Worm (Caenorhabditis elegans) whole organism, late embryonic: ENCODE measurements around the gene clec-57.

Source experiments
- F13H6.1 ChIP-seq: sonication (generic microtip); optimal IDR thresholded peaks from 2 replicates; lab custom pipeline; 2016; ENCODE audit warnings: missing genetic modification characterization, missing compliant biosample characterization
- K09A11.1 ChIP-seq: sonication (generic microtip); optimal IDR thresholded peaks from 2 replicates; lab custom pipeline; 2017; ENCODE audit warnings: antibody characterized with exemption, mild to moderate bottlenecking, missing genetic modification characterization, missing compliant biosample characterization; ENCODE audit not compliant: insufficient read depth
- Y22D7AL.16 ChIP-seq: sonication (generic microtip); optimal IDR thresholded peaks from 2 replicates; lab custom pipeline; 2016; ENCODE audit warnings: missing genetic modification characterization, missing compliant biosample characterization
- ahr-1 ChIP-seq: sonication (generic microtip); optimal IDR thresholded peaks from 2 replicates; lab custom pipeline; 2016; ENCODE audit warnings: missing genetic modification characterization, missing compliant biosample characterization
- ceh-18 ChIP-seq: sonication (generic microtip); optimal IDR thresholded peaks from 2 replicates; lab custom pipeline; 2016; ENCODE audit warnings: missing genetic modification characterization, missing compliant biosample characterization
- ceh-19 ChIP-seq: fragments of 200-800 bp; sonication (Bioruptor generic); optimal IDR thresholded peaks from 2 replicates; lab custom pipeline; 2018; ENCODE audit warnings: mild to moderate bottlenecking, missing genetic modification characterization, missing compliant biosample characterization
- ceh-2 ChIP-seq: sonication (generic microtip); optimal IDR thresholded peaks from 2 replicates; lab custom pipeline; 2016; ENCODE audit warnings: missing genotype, missing genetic modification characterization, missing compliant biosample characterization
- ceh-22 ChIP-seq: sonication (generic microtip); optimal IDR thresholded peaks from 2 replicates; lab custom pipeline; 2017; ENCODE audit warnings: missing biosample characterization, missing genetic modification characterization
- ceh-24 ChIP-seq: sonication (generic microtip); optimal IDR thresholded peaks from 2 replicates; lab custom pipeline; 2016; ENCODE audit warnings: mild to moderate bottlenecking, missing genetic modification characterization, missing compliant biosample characterization
- ceh-31 ChIP-seq: sonication (generic microtip); optimal IDR thresholded peaks from 2 replicates; lab custom pipeline; 2016; ENCODE audit warnings: missing genetic modification characterization, missing compliant biosample characterization
- ceh-34 ChIP-seq: sonication (generic microtip); optimal IDR thresholded peaks from 2 replicates; lab custom pipeline; 2016; ENCODE audit warnings: mild to moderate bottlenecking, missing genetic modification characterization, missing compliant biosample characterization
- ceh-45 ChIP-seq: fragments of 200-800 bp; sonication (Bioruptor generic); IDR thresholded peaks from 2 replicates; pipeline ENCODE4 v1.3.6; 2022; ENCODE audit warnings: missing genetic modification reagents, missing genetic modification characterization, missing compliant biosample characterization
- ceh-6 ChIP-seq: fragments of 200-800 bp; sonication (Bioruptor generic); optimal IDR thresholded peaks from 2 replicates; lab custom pipeline; 2018; ENCODE audit warnings: mild to moderate bottlenecking, missing genetic modification characterization, missing compliant biosample characterization
- che-1 ChIP-seq: sonication (generic microtip); optimal IDR thresholded peaks from 2 replicates; lab custom pipeline; 2016; ENCODE audit warnings: mild to moderate bottlenecking, missing genetic modification characterization, missing compliant biosample characterization
- dve-1 ChIP-seq: sonication (generic microtip); optimal IDR thresholded peaks from 2 replicates; lab custom pipeline; 2017; ENCODE audit warnings: antibody characterized with exemption, mild to moderate bottlenecking, missing genetic modification characterization, missing compliant biosample characterization
- elt-2 ChIP-seq: sonication (generic microtip); optimal IDR thresholded peaks from 2 replicates; lab custom pipeline; 2016; ENCODE audit warnings: missing genetic modification reagents, missing genetic modification characterization, missing compliant biosample characterization
- elt-4 ChIP-seq: sonication (generic microtip); optimal IDR thresholded peaks from 2 replicates; lab custom pipeline; 2016; ENCODE audit warnings: missing genetic modification characterization, missing compliant biosample characterization
- fkh-10 ChIP-seq: fragments of 150-350 bp; optimal IDR thresholded peaks from 2 replicates; lab custom pipeline; 2014; ENCODE audit warnings: missing biosample characterization, missing genetic modification reagents, missing genetic modification characterization
- lim-6 ChIP-seq: sonication (generic microtip); optimal IDR thresholded peaks from 2 replicates; lab custom pipeline; 2016; ENCODE audit warnings: missing genetic modification characterization, missing compliant biosample characterization
- lin-11 ChIP-seq: fragments of 200-800 bp; sonication (Bioruptor generic); optimal IDR thresholded peaks from 2 replicates; lab custom pipeline; 2018; ENCODE audit warnings: mild to moderate bottlenecking, missing genetic modification characterization, missing compliant biosample characterization
- mec-3 ChIP-seq: sonication (generic microtip); optimal IDR thresholded peaks from 2 replicates; lab custom pipeline; 2016; ENCODE audit warnings: borderline replicate concordance, missing genetic modification characterization, missing compliant biosample characterization
- nfya-1 ChIP-seq: sonication (generic microtip); optimal IDR thresholded peaks from 2 replicates; lab custom pipeline; 2017; ENCODE audit warnings: missing genetic modification characterization, mild to moderate bottlenecking, missing compliant biosample characterization, antibody characterized with exemption, moderate library complexity
- nhr-232 ChIP-seq: sonication (generic microtip); optimal IDR thresholded peaks from 2 replicates; lab custom pipeline; 2016; ENCODE audit warnings: missing genetic modification characterization, missing compliant biosample characterization
- npax-4 ChIP-seq: sonication (generic microtip); optimal IDR thresholded peaks from 2 replicates; lab custom pipeline; 2016; ENCODE audit warnings: missing genetic modification characterization, missing compliant biosample characterization
- pag-3 ChIP-seq: sonication (generic microtip); optimal IDR thresholded peaks from 2 replicates; lab custom pipeline; 2016; ENCODE audit warnings: missing compliant biosample characterization, missing genetic modification characterization, borderline replicate concordance
- pat-9 ChIP-seq: fragments of 200-800 bp; sonication (Bioruptor generic); optimal IDR thresholded peaks from 2 replicates; lab custom pipeline; 2018; ENCODE audit warnings: mild to moderate bottlenecking, missing genetic modification characterization, moderate library complexity, missing compliant biosample characterization
- pha-4 ChIP-seq: fragments of 150-350 bp; optimal IDR thresholded peaks from 2 replicates; lab custom pipeline; 2018; ENCODE audit warnings: missing biosample characterization, missing genetic modification reagents, missing genetic modification characterization
- pros-1 ChIP-seq: fragments of 150-350 bp; optimal IDR thresholded peaks from 2 replicates; lab custom pipeline; 2014; ENCODE audit warnings: missing biosample characterization, missing genetic modification reagents, missing genetic modification characterization
- ref-2 ChIP-seq: sonication (generic microtip); optimal IDR thresholded peaks from 2 replicates; lab custom pipeline; 2016; ENCODE audit warnings: missing genetic modification characterization, missing compliant biosample characterization
- sox-2 ChIP-seq: fragments of 200-800 bp; sonication (Bioruptor generic); IDR thresholded peaks from 2 replicates; pipeline ENCODE4 v1.3.6; 2022; ENCODE audit warnings: missing genetic modification reagents, missing genetic modification characterization, missing compliant biosample characterization
- syd-9 ChIP-seq: sonication (generic microtip); optimal IDR thresholded peaks from 2 replicates; lab custom pipeline; 2016; ENCODE audit warnings: mild to moderate bottlenecking, missing genetic modification characterization, moderate library complexity, missing compliant biosample characterization
- tbx-2 ChIP-seq: sonication (generic microtip); optimal IDR thresholded peaks from 2 replicates; lab custom pipeline; 2016; ENCODE audit warnings: missing genetic modification characterization, missing compliant biosample characterization
- unc-42 ChIP-seq: sonication (generic microtip); optimal IDR thresholded peaks from 2 replicates; lab custom pipeline; 2016; ENCODE audit warnings: missing genotype, missing genetic modification characterization, missing compliant biosample characterization

The clec-57 gene

DNA sequence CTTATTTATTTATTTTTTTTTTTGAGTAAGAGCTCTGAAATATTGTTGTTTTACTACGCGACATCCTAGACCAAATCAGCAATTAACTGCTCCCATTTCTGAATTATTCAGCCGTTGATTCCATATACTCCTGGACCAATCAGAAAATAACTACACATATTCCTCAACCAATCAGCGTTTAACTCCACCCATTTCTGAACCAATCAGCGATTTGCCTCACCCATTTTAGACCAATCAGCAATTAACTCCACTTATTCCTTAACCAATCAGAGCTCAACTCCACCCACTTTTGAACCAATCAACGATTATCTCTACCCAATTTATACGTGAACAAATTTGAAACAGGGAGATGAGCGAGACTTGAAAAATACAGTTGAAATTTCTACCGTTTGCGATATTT is 24.6 kb downstream of the clec-57 start:
- TF ChIP-seq ceh-2 (tag; lab: Kevin White, UChicago) (no peak), nfya-1 (peak; percentile 84)

- TF ChIP-seq ahr-1 (tag; lab: Kevin White, UChicago) (no peak), mec-3 (no peak)
Measured at ce11 chrV:14495493-14495892, 26.5 kb downstream of the clec-57 start.

DNA sequence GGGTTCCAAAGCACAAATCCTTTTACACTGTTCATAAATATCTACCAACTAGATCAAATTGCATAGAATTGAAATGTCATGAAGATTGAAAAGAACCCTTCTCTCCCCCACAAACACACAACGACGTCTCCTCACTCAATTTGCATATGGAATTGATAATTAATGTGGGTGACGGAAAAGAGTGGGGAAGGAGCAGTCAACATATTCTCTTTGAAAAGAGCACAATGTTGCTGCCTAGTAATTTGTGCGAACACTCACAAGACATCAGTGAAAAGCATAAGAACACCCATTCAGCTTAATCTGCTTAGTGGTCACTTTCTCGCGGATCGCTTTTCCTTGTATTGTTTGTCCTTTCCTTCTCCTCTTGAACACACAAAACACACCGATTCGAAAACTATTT is 27.4 kb downstream of the clec-57 start:
- no peak for TF ChIP-seq sox-2 (GFP tag; lab: Robert Waterston, UW)
- peak; percentile 20 for TF ChIP-seq ceh-31
- peak; percentile 40 for TF ChIP-seq ceh-6 (GFP tag; lab: Kevin White, UChicago)
- peak; percentile 74 for TF ChIP-seq unc-42 (tag; lab: Kevin White, UChicago)

DNA sequence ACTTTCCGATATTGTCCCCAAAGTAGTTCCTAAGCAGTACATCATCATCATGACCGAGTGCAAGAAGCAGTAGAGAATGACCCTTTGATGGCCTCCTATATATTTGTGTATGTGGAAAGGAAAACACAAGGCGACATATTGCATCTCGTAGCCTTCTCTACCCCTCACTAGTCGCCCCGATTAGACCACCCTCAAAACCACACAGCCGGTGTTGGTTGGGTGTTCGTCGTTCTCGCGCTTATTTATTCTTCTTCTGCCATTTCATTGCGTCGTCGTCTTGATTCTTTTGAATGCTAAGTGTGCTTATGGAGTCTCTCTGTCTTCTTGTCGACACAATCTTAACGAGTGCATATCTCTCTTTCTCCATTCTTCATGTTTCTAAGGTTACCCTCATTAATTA is 29.2 kb downstream of the clec-57 start:
- TF ChIP-seq ceh-22 (tag; lab: Kevin White, UChicago) (no peak), elt-2 (tag; lab: Kevin White, UChicago) (peak; percentile 29), ceh-18 (tag; lab: Kevin White, UChicago) (no peak), ceh-31 (peak; percentile 29), unc-42 (tag; lab: Kevin White, UChicago) (no peak), lin-11 (no peak), mec-3 (no peak), ceh-34 (peak; percentile 18), pha-4 (no peak), tbx-2 (peak; percentile 40), K09A11.1 (tag; lab: Kevin White, UChicago) (no peak), nfya-1 (peak; percentile 32)
- TF ChIP-seq, all 69 proteins: peak for 5

DNA sequence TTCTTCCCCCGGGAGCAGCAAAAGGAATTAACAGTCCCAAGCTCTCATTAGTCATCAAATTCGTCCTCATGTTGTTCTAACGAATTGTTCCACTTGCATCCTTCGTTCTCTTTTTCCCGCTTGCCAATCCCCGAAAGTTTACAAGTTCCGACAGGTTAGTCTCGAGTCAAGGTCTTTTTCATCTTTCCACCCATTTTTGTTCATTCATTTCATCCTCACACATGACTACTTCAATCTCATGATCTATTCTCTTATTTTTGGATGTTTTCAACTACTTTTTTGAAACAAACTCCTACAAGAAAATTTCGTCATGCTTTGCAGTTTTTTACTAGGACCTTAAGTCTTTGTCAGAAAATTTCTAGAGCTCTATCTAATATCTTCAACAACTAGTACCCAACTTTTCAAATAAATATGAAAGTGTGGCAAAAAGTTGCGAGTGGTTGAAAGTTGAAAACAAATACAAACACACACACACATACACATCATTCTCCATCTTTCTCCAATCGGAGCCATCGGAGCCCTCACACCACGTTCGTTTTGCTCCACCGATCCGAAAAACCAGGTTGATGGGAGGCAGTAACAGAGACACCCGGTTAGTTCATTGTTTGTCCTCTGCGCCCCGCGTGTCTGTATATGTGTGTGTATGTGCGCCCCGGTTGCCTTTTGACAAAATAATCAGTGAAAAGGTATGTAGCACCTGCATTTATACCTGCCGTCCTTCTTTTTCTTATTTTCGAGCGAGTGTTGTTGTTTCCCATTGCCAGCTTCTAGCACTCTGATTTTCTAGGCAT is 30.2 kb downstream of the clec-57 start:
- no peak for TF ChIP-seq sox-2 (GFP tag; lab: Robert Waterston, UW)
- no peak for TF ChIP-seq ahr-1 (tag; lab: Kevin White, UChicago)
- TF ChIP-seq lin-11, result no peak
- no peak for TF ChIP-seq che-1
- TF ChIP-seq Y22D7AL.16 (tag; lab: Kevin White, UChicago), result no peak
- TF ChIP-seq K09A11.1 (tag; lab: Kevin White, UChicago), result no peak
- TF ChIP-seq pag-3 (tag; lab: Kevin White, UChicago), result no peak
- no peak for TF ChIP-seq lim-6
- no peak for TF ChIP-seq ceh-45 (GFP tag; lab: Robert Waterston, UW)
- TF ChIP-seq ceh-24, result no peak
- TF ChIP-seq dve-1 (tag; lab: Kevin White, UChicago), result no peak
- TF ChIP-seq, all 69 proteins: peak for 0

DNA sequence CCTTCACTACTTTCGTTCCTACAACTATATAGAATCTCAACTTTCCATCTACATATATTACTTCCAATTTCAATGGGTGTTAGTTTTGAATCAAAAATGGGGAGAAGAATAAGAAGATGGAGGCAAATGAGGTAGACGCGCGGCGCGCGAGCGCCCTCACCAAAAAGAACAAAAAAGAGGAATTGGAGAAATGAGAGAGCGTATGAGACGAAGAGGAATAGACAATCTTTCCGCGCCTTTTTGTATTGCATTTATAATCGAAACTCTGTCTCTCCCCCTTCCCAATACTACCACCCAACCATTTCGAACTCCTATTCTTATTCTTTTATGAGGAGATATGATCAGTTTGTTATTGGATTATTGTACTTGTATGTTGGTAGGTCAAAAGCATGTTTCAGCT is 31.5 kb downstream of the clec-57 start:
- TF ChIP-seq pag-3 (tag; lab: Kevin White, UChicago), result no peak
- no peak for TF ChIP-seq npax-4 (tag; lab: Kevin White, UChicago)
- TF ChIP-seq ceh-45 (GFP tag; lab: Robert Waterston, UW), result no peak
- no peak for TF ChIP-seq elt-4
- peak; percentile 15 for TF ChIP-seq ceh-31
- no peak for TF ChIP-seq pat-9

DNA sequence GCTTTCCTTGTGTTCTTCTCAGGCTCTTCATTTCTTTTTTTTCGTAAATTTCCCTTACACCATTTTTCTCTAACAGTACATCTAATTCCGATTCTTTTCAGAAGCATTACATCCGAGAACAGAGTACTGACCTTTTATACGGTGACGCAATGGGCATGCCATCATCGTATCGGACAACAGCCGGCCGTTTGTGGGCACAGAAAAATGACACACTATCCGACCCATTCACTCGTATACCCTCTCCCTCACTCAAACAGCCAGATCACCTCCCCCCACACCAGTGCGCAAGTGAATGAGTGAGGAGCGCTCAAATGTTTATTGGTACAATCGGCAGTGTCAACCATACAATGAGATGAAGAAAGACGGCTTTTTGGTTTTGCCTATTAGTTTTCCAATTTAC is 32.1 kb downstream of the clec-57 start, which contains the start of gene R02D5.24:
Gene R02D5.24 (plus strand): TSS at position 205 of the 400 bp plus-strand sequence.
- no peak for TF ChIP-seq fkh-10 (GFP tag; lab: Kevin White, UChicago)
- peak; percentile 8 for TF ChIP-seq syd-9 (tag; lab: Kevin White, UChicago)
- TF ChIP-seq ceh-22 (tag; lab: Kevin White, UChicago), result peak; percentile 8
- peak; percentile 8 for TF ChIP-seq tbx-2
- TF ChIP-seq ceh-19 (GFP tag; lab: Kevin White, UChicago), result peak; percentile 15
- no peak for TF ChIP-seq nhr-232 (tag; lab: Kevin White, UChicago)
- no peak for TF ChIP-seq mec-3
- peak; percentile 34 for TF ChIP-seq ref-2 (tag; lab: Kevin White, UChicago)
- TF ChIP-seq F13H6.1, result no peak
- peak; percentile 31 for TF ChIP-seq elt-2 (tag; lab: Kevin White, UChicago)
- no peak for TF ChIP-seq pros-1 (tag; lab: Kevin White, UChicago)
